Worm (Caenorhabditis elegans): ENCODE results near the gene F44A2.3.

DNA sequence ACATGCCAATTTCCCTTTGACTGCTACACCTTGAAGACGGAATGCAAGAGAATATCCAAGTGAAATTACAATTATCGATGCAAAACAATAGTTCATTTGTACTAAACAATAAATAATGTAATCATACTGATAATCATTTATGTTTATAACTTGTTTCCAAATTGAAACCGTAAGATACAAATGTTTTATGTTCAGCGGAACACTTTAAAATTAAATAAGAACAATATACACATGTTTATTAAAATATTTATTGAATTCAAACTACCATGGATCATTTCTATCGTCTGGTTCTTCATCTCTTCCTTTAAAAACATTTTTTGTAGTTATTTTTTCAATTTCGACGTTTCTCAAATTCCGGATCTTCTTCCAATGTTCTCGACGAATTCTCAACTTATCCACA lies 50.2 kb downstream of the F44A2.3 start, which contains the start of gene ttr-40:
- TF ChIP-seq sptf-1 (tag; optimal IDR thresholded peaks at IDR 0.05) (no peak), lsy-2 (tag; optimal IDR thresholded peaks at IDR 0.05) (no peak), flh-1 (GFP tag; optimal IDR thresholded peaks at IDR 0.05) (no peak)

Measured in whole organism, mixed stage, embryonic.